Fruit fly (Drosophila melanogaster) whole organism, embryonic: Measurements from ENCODE around the gene Jhbp1.

Experiments used
- CG12769 ChIP-seq: fragments of 200-800 bp; sonication (Bioruptor generic); optimal IDR thresholded peaks from 2 replicates; lab custom pipeline; 2019; ENCODE audit warnings: missing biosample characterization, mild to moderate bottlenecking, missing genetic modification characterization, moderate library complexity
- CG13894 ChIP-seq: fragments of 200-800 bp; sonication (Bioruptor generic); optimal IDR thresholded peaks from 3 replicates; lab custom pipeline; 2018; ENCODE audit warnings: missing biosample characterization, mild to moderate bottlenecking, missing genetic modification characterization, moderate library complexity
- Hmr ChIP-seq: fragments of 200-800 bp; sonication (Bioruptor generic); optimal IDR thresholded peaks from 3 replicates; lab custom pipeline; 2017; ENCODE audit warnings: mild to moderate bottlenecking, missing biosample characterization, missing genetic modification reagents, missing genetic modification characterization
- Rx ChIP-seq: fragments of 200-800 bp; sonication (Bioruptor generic); IDR thresholded peaks from 2 replicates; pipeline ENCODE4 v1.3.6; 2022; ENCODE audit warnings: missing biosample characterization, missing genetic modification characterization
- Six4 ChIP-seq: fragments of 200-800 bp; sonication (Bioruptor generic); optimal IDR thresholded peaks from 2 replicates; lab custom pipeline; 2016; ENCODE audit warnings: missing biosample characterization, missing genetic modification characterization
- mam ChIP-seq: fragments of 200-800 bp; sonication (Bioruptor generic); optimal IDR thresholded peaks from 3 replicates; lab custom pipeline; 2016; ENCODE audit warnings: missing biosample characterization, missing genetic modification characterization
- pan ChIP-seq, 4 experiments: fragments of >200 bp in 3 of 4; fragments of 200-800 bp in 1 of 4; sonication (Bioruptor generic) in 1 of 4; optimal IDR thresholded peaks in 3 of 4; IDR thresholded peaks in 1 of 4; 2 replicates each; pipeline versions ENCODE4 v1.3.6 to Lab custom; 2017 to 2022; ENCODE audit warnings: missing biosample characterization in 2 of 4, missing genetic modification characterization in 2 of 4, mixed read lengths in 1 of 4
- slp2 ChIP-seq: fragments of 200-800 bp; sonication (Bioruptor generic); optimal IDR thresholded peaks from 2 replicates; lab custom pipeline; 2016; ENCODE audit warnings: missing biosample characterization, missing genetic modification characterization
- vfl ChIP-seq: fragments of 200-800 bp; sonication (Bioruptor generic); optimal IDR thresholded peaks from 2 replicates; lab custom pipeline; 2016; ENCODE audit warnings: missing biosample characterization, missing genetic modification characterization

DNA sequence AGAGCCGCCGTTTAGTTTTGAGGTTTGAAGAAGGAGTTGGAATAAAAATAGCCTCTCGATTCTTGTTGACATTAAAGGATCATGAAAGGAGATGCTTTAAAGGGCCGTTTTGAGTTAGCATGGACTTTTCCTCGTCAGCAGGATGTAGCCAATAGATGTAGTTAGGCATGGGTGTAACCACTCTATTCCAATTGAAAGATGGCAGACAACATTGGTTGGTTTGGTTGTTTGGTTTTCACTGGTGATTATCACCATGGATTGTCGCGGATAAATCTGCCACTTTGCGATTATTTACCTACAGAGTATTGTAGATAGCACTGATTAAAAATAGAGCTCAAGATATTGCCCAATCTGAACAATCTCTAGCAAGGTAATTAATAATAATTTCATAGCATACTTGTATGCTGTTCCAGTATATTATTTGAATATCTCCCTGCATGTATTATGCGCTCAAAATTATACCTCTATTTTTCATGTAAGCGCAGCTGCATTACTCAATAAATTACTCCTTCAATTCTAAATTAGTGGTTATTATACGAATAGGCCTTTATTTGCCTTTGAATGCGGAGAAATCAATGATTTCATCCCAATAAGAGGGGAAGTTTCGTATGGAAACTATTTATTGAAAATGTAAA lies 7.8 kb downstream of the Jhbp1 start:
- TF ChIP-seq CG12769 (tag; lab: Kevin White, UChicago) = no peak
- TF ChIP-seq vfl (GFP tag; lab: Kevin White, UChicago) = no peak
- no peak for TF ChIP-seq mam (GFP tag; lab: Kevin White, UChicago)
- TF ChIP-seq pan (optimal IDR thresholded peaks at IDR 0.05; lab: Kevin White, UChicago) = no peak
- no peak for TF ChIP-seq pan (GFP tag; optimal IDR thresholded peaks at IDR 0.05 in 1 of 2, IDR thresholded peaks at IDR 0.05 in 1 of 2)
- TF ChIP-seq Six4 (GFP tag; lab: Kevin White, UChicago) = no peak
- TF ChIP-seq Rx (GFP tag; lab: Robert Waterston, UW) = no peak
- TF ChIP-seq slp2 = no peak
- no peak for TF ChIP-seq Hmr (GFP tag; lab: Kevin White, UChicago)
- TF ChIP-seq CG13894 = no peak
